Fruit fly (Drosophila melanogaster): ENCODE data around the gene hzg.

Gene hzg

dm6 chr3L:16046387-16047066 is 42.0 kb upstream of the hzg start (continued):
- no peak for TF ChIP-seq ewg (GFP tag; optimal IDR thresholded peaks at IDR 0.05)
- peak; percentile 86 for TF ChIP-seq sqz (GFP tag; optimal IDR thresholded peaks at IDR 0.05)
- TF ChIP-seq CG3995 (GFP tag; optimal IDR thresholded peaks at IDR 0.05), result no peak
- no peak for TF ChIP-seq Camta (GFP tag; optimal IDR thresholded peaks at IDR 0.05)
- peak; percentile 53; the same call in 1 of the 2 replicates for TF ChIP-seq CG14014 (GFP tag; IDR thresholded peaks at IDR 0.05)
- no peak for TF ChIP-seq CG15514 (GFP tag; optimal IDR thresholded peaks at IDR 0.05)
- peak; percentile 61; the same call in 2 of the 3 replicates for TF ChIP-seq z (GFP tag; IDR thresholded peaks at IDR 0.05)
- TF ChIP-seq CG31365 (tag; optimal IDR thresholded peaks at IDR 0.05), result peak; percentile 36
- TF ChIP-seq CG4820 (GFP tag; optimal IDR thresholded peaks at IDR 0.05), result no peak
- TF ChIP-seq lilli (GFP tag; optimal IDR thresholded peaks at IDR 0.05), result peak; percentile 25
- peak; percentile 44; the same call in 1 of the 2 replicates for TF ChIP-seq amos (GFP tag; IDR thresholded peaks at IDR 0.05; ENCODE audit: partially characterized antibody)
- no peak for TF ChIP-seq Hr3 (GFP tag; optimal IDR thresholded peaks at IDR 0.05)
- TF ChIP-seq sens-2 (GFP tag; IDR thresholded peaks at IDR 0.05), result no peak
- TF ChIP-seq caup (GFP tag; optimal IDR thresholded peaks at IDR 0.05; ENCODE audit: severe bottlenecking), result peak; percentile 65
- no peak for TF ChIP-seq CG18476 (GFP tag; optimal IDR thresholded peaks at IDR 0.05)
- TF ChIP-seq Sox102F (GFP tag; optimal IDR thresholded peaks at IDR 0.05), result no peak
- no peak for TF ChIP-seq jumu (GFP tag; optimal IDR thresholded peaks at IDR 0.05)
- no peak for TF ChIP-seq crc (GFP tag; optimal IDR thresholded peaks at IDR 0.05)
- no peak for TF ChIP-seq emc (GFP tag; optimal IDR thresholded peaks at IDR 0.05)
- TF ChIP-seq H2.0 (GFP tag; IDR thresholded peaks at IDR 0.05), result no peak
- no peak for TF ChIP-seq Hmx (GFP tag; optimal IDR thresholded peaks at IDR 0.05)
- no peak for TF ChIP-seq Bteb2 (GFP tag; optimal IDR thresholded peaks at IDR 0.05)
- TF ChIP-seq sisA (GFP tag; IDR thresholded peaks at IDR 0.05), result no peak
- TF ChIP-seq Side (GFP tag; optimal IDR thresholded peaks at IDR 0.05), result no peak
- peak; percentile 89 for TF ChIP-seq CG10543 (GFP tag; optimal IDR thresholded peaks at IDR 0.05)
- 0 out of 2 replicates have a peak, but pooled peaks have one; percentile 24 for TF ChIP-seq ato (GFP tag; IDR thresholded peaks at IDR 0.05; ENCODE audit: partially characterized antibody)
- TF ChIP-seq lbe (GFP tag; optimal IDR thresholded peaks at IDR 0.05), result no peak
- peak; percentile 66; the same call in 1 of the 3 replicates for TF ChIP-seq gce (GFP tag; IDR thresholded peaks at IDR 0.05)
- TF ChIP-seq ham (GFP tag; IDR thresholded peaks at IDR 0.05), result no peak
- TF ChIP-seq Dad (GFP tag; optimal IDR thresholded peaks at IDR 0.05), result no peak
- TF ChIP-seq E2f2 (GFP tag; IDR thresholded peaks at IDR 0.05), result no peak
- TF ChIP-seq Sry-δ (GFP tag; optimal IDR thresholded peaks at IDR 0.05), result no peak
- TF ChIP-seq Dek (tag; optimal IDR thresholded peaks at IDR 0.05), result peak; percentile 14
- TF ChIP-seq row (GFP tag; IDR thresholded peaks at IDR 0.05), result peak; percentile 31; the same call in 1 of the 3 replicates
- no peak for TF ChIP-seq Neu2 (GFP tag; optimal IDR thresholded peaks at IDR 0.05; ENCODE audit: borderline replicate concordance)
- TF ChIP-seq CG17359 (tag; optimal IDR thresholded peaks at IDR 0.05), result no peak
- TF ChIP-seq CG17186 (GFP tag; optimal IDR thresholded peaks at IDR 0.05), result no peak
- no peak for TF ChIP-seq ind (GFP tag; optimal IDR thresholded peaks at IDR 0.05)
- TF ChIP-seq Ssrp (tag; optimal IDR thresholded peaks at IDR 0.05), result no peak
- TF ChIP-seq CG10267 (tag; optimal IDR thresholded peaks at IDR 0.05), result peak; percentile 4
- 0 out of 2 replicates have a peak, but pooled peaks have one; percentile 10 for TF ChIP-seq CG10321 (GFP tag; IDR thresholded peaks at IDR 0.05)
- peak; percentile 78 for TF ChIP-seq CG12769 (tag; optimal IDR thresholded peaks at IDR 0.05)
- TF ChIP-seq aop (GFP tag; IDR thresholded peaks at IDR 0.05), result no peak; the same call in 1 of the 2 replicates
- no peak for TF ChIP-seq Taf1 (GFP tag; IDR thresholded peaks at IDR 0.05)
- TF ChIP-seq CoRest (tag; optimal IDR thresholded peaks at IDR 0.05), result no peak
- no peak for TF ChIP-seq vfl (GFP tag; optimal IDR thresholded peaks at IDR 0.05)
- TF ChIP-seq CG18619 (GFP tag; optimal IDR thresholded peaks at IDR 0.05), result no peak
- no peak for TF ChIP-seq CG13775 (GFP tag; optimal IDR thresholded peaks at IDR 0.05)
- no peak for TF ChIP-seq Mrtf (GFP tag; IDR thresholded peaks at IDR 0.05)
- TF ChIP-seq CG9876 (GFP tag; optimal IDR thresholded peaks at IDR 0.05), result no peak
